Worm (Caenorhabditis elegans) whole organism, L2 larva: Measurements from ENCODE around the gene srv-21.

ENCODE experiments used
- ama-1 ChIP-seq: fragments of 150-350 bp; optimal IDR thresholded peaks from 2 replicates; lab custom pipeline; 2018; ENCODE audit warnings: inconsistent platforms
- blmp-1 ChIP-seq: sonication (generic microtip); optimal IDR thresholded peaks from 2 replicates; lab custom pipeline; 2017; ENCODE audit warnings: missing genetic modification characterization, mild to moderate bottlenecking, missing compliant biosample characterization, antibody characterized with exemption, moderate library complexity; ENCODE audit not compliant: insufficient read depth
- ceh-82 ChIP-seq: fragments of 150-350 bp; optimal IDR thresholded peaks from 2 replicates; lab custom pipeline; 2014; ENCODE audit warnings: missing biosample characterization, missing genetic modification characterization
- dmd-4 ChIP-seq: sonication (generic microtip); optimal IDR thresholded peaks from 2 replicates; lab custom pipeline; 2017; ENCODE audit warnings: missing biosample characterization, missing genetic modification characterization
- mab-5 ChIP-seq: fragments of 150-350 bp; optimal IDR thresholded peaks from 2 replicates; lab custom pipeline; 2014; ENCODE audit warnings: missing biosample characterization, missing genetic modification characterization
- mdl-1 ChIP-seq, 2 experiments: fragments of 150-350 bp in 1 of 2; sonication (generic microtip) in 1 of 2; optimal IDR thresholded peaks; 2 replicates each; lab custom pipeline; 2017; ENCODE audit warnings: missing biosample characterization in 2 of 2, missing genetic modification characterization in 2 of 2
- nhr-12 ChIP-seq: fragments of 150-350 bp; optimal IDR thresholded peaks from 2 replicates; lab custom pipeline; 2014; ENCODE audit warnings: missing biosample characterization, missing genetic modification characterization
- nhr-6 ChIP-seq: fragments of 150-350 bp; optimal IDR thresholded peaks from 2 replicates; lab custom pipeline; 2014; ENCODE audit warnings: missing biosample characterization, missing genetic modification characterization
- sma-9 ChIP-seq, 2 experiments: fragments of 150-350 bp in 1 of 2; sonication (generic microtip) in 1 of 2; optimal IDR thresholded peaks; 2 replicates each; lab custom pipeline; 2014 to 2016; ENCODE audit warnings: missing genetic modification characterization in 2 of 2, mild to moderate bottlenecking in 1 of 2, missing biosample characterization in 1 of 2, missing compliant biosample characterization in 1 of 2, missing genetic modification reagents in 1 of 2, moderate library complexity in 1 of 2
- unc-62 ChIP-seq: fragments of 150-350 bp; optimal IDR thresholded peaks from 2 replicates; lab custom pipeline; 2014; ENCODE audit warnings: missing biosample characterization, missing genetic modification reagents, missing genetic modification characterization
- ztf-4 ChIP-seq: fragments of 150-350 bp; optimal IDR thresholded peaks from 2 replicates; lab custom pipeline; 2014; ENCODE audit warnings: missing biosample characterization, missing genetic modification characterization

- TF ChIP-seq nhr-6 (tag; lab: Kevin White, UChicago) (no peak), mdl-1 (tag; optimal IDR thresholded peaks at IDR 0.05; lab: Kevin White, UChicago) (no peak), ama-1 (lab: Kevin White, UChicago) (no peak), ceh-82 (tag; lab: Kevin White, UChicago) (no peak), blmp-1 (tag; lab: Kevin White, UChicago) (peak; percentile 77), nhr-12 (tag; lab: Kevin White, UChicago) (no peak), dmd-4 (tag; lab: Kevin White, UChicago) (no peak), unc-62 (no peak), sma-9 (GFP tag; optimal IDR thresholded peaks at IDR 0.05; lab: Kevin White, UChicago) (peak; percentile 45), sma-9 (tag; optimal IDR thresholded peaks at IDR 0.05; lab: Kevin White, UChicago) (no peak), mab-5 (tag; lab: Kevin White, UChicago) (no peak), ztf-4 (tag; lab: Kevin White, UChicago) (no peak)
Observed at ce11 chrIV:5926643-5927042, 49.5 kb upstream of the srv-21 start.
